Fruit fly (Drosophila melanogaster) whole organism, wandering third instar larva: ENCODE measurements around the gene CG18132.
A peak's percentile ranks its signal among the peaks of the same experiment; 100 is the strongest.

Experiments used
- Abd-B ChIP-seq: fragments of >200 bp; optimal IDR thresholded peaks from 2 replicates; lab custom pipeline; 2017; ENCODE audit warnings: missing biosample characterization, missing genetic modification characterization
- CrebA ChIP-seq: fragments of 200-800 bp; sonication (Bioruptor generic); optimal IDR thresholded peaks from 2 replicates; lab custom pipeline; 2016; ENCODE audit warnings: missing biosample characterization, mild to moderate bottlenecking, missing genetic modification characterization, borderline replicate concordance
- Dfd ChIP-seq: fragments of >200 bp; optimal IDR thresholded peaks from 2 replicates; lab custom pipeline; 2017; ENCODE audit warnings: missing biosample characterization, missing genetic modification characterization
- Dif ChIP-seq: fragments of 200-275, 200-300 bp; sonication (Bioruptor generic); optimal IDR thresholded peaks from 2 replicates; lab custom pipeline; 2018; ENCODE audit warnings: missing biosample characterization, missing genetic modification characterization; ENCODE audit not compliant: partially characterized antibody
- GATAd ChIP-seq: sonication (Bioruptor generic); optimal IDR thresholded peaks from 2 replicates; lab custom pipeline; 2016; ENCODE audit warnings: missing biosample characterization, missing genetic modification characterization
- HLH106 ChIP-seq: fragments of 200-800 bp; optimal IDR thresholded peaks from 3 replicates; lab custom pipeline; 2019; ENCODE audit warnings: missing biosample characterization, mild to moderate bottlenecking, missing genetic modification characterization, moderate library complexity
- Hnf4 ChIP-seq: fragments of 200-800 bp; sonication (Bioruptor generic); optimal IDR thresholded peaks from 2 replicates; lab custom pipeline; 2016; ENCODE audit warnings: missing biosample characterization, mild to moderate bottlenecking, missing genetic modification characterization
- Hr78 ChIP-seq: fragments of >200 bp; optimal IDR thresholded peaks from 2 replicates; lab custom pipeline; 2017; ENCODE audit warnings: missing biosample characterization, missing genetic modification characterization
- Hr83 ChIP-seq: fragments of 200-300 bp; sonication (Bioruptor generic); optimal IDR thresholded peaks from 2 replicates; lab custom pipeline; 2016; ENCODE audit warnings: missing biosample characterization, mild to moderate bottlenecking, missing genetic modification characterization, moderate library complexity; ENCODE audit not compliant: poor library complexity, severe bottlenecking
- Jra ChIP-seq: sonication (Bioruptor generic); optimal IDR thresholded peaks from 2 replicates; lab custom pipeline; 2016; ENCODE audit warnings: missing biosample characterization, missing genetic modification characterization
- N ChIP-seq: fragments of >200 bp; optimal IDR thresholded peaks from 2 replicates; lab custom pipeline; 2018; ENCODE audit warnings: missing biosample characterization, missing external identifiers, missing genetic modification characterization
- OdsH ChIP-seq: fragments of 200-800 bp; sonication (Bioruptor generic); optimal IDR thresholded peaks from 2 replicates; lab custom pipeline; 2016; ENCODE audit warnings: missing biosample characterization, mild to moderate bottlenecking, missing genetic modification characterization
- Rel ChIP-seq, 2 experiments: fragments of 200-800 bp; sonication (Bioruptor generic) in 1 of 2; optimal IDR thresholded peaks; 2 replicates in 1 of 2; 3 replicates in 1 of 2; lab custom pipeline; 2016 to 2019; ENCODE audit warnings: mild to moderate bottlenecking in 2 of 2, missing biosample characterization in 2 of 2, missing genetic modification characterization in 2 of 2, moderate library complexity in 1 of 2
- Sp1 ChIP-seq: fragments of 200-800 bp; sonication (Bioruptor generic); optimal IDR thresholded peaks from 3 replicates; lab custom pipeline; 2019; ENCODE audit warnings: missing biosample characterization, mild to moderate bottlenecking, missing genetic modification characterization, moderate library complexity
- Vsx2 ChIP-seq: fragments of 200-300, 225-300 bp; sonication (Bioruptor generic); optimal IDR thresholded peaks from 2 replicates; lab custom pipeline; 2018; ENCODE audit warnings: missing biosample characterization, missing genetic modification characterization; ENCODE audit not compliant: partially characterized antibody
- br ChIP-seq: fragments of 200-800 bp; sonication (Bioruptor generic); optimal IDR thresholded peaks from 2 replicates; lab custom pipeline; 2016; ENCODE audit warnings: missing biosample characterization, missing genetic modification characterization
- brk ChIP-seq: fragments of 200-800 bp; sonication (Bioruptor generic); optimal IDR thresholded peaks from 2 replicates; lab custom pipeline; 2016; ENCODE audit warnings: missing biosample characterization, mild to moderate bottlenecking, missing genetic modification characterization
- dl ChIP-seq, 2 experiments: fragments of 175-275, 200-275 bp in 1 of 2; fragments of 200-275 bp in 1 of 2; sonication (Bioruptor generic); optimal IDR thresholded peaks; lab custom pipeline; 2018; ENCODE audit warnings: mild to moderate bottlenecking in 2 of 2, missing biosample characterization in 2 of 2, missing genetic modification characterization in 2 of 2, moderate library complexity in 2 of 2; ENCODE audit not compliant: partially characterized antibody in 2 of 2, insufficient read depth in 1 of 2
- dmrt93B ChIP-seq: fragments of 200-800 bp; sonication (Bioruptor generic); optimal IDR thresholded peaks from 2 replicates; lab custom pipeline; 2018; ENCODE audit warnings: missing biosample characterization, mild to moderate bottlenecking, missing genetic modification characterization
- dsf ChIP-seq: sonication (Bioruptor generic); optimal IDR thresholded peaks from 2 replicates; lab custom pipeline; 2016; ENCODE audit warnings: missing biosample characterization, missing genetic modification characterization, borderline replicate concordance
- ey ChIP-seq: fragments of 200-800 bp; sonication (Bioruptor generic); optimal IDR thresholded peaks from 2 replicates; lab custom pipeline; 2016; ENCODE audit warnings: missing biosample characterization, missing genetic modification characterization
- foxo ChIP-seq, 2 experiments: fragments of 200-800 bp; sonication (Bioruptor generic); optimal IDR thresholded peaks; 2 replicates in 1 of 2; 3 replicates in 1 of 2; lab custom pipeline; 2016 to 2017; ENCODE audit warnings: missing biosample characterization in 2 of 2, missing genetic modification characterization in 2 of 2
- fru ChIP-seq: fragments of 200-800 bp; sonication (Bioruptor generic); optimal IDR thresholded peaks from 3 replicates; lab custom pipeline; 2016; ENCODE audit warnings: missing biosample characterization, mild to moderate bottlenecking, missing genetic modification characterization
- h ChIP-seq: fragments of 200-800 bp; sonication (Bioruptor generic); optimal IDR thresholded peaks from 3 replicates; lab custom pipeline; 2016; ENCODE audit warnings: missing biosample characterization, mild to moderate bottlenecking, missing genetic modification characterization
- lola ChIP-seq: fragments of >200 bp; optimal IDR thresholded peaks from 2 replicates; lab custom pipeline; 2017; ENCODE audit warnings: missing biosample characterization, missing genetic modification characterization
- pan ChIP-seq: fragments of >200 bp; optimal IDR thresholded peaks from 2 replicates; lab custom pipeline; 2017
- sage ChIP-seq: fragments of 200-800 bp; sonication (Bioruptor generic); optimal IDR thresholded peaks from 2 replicates; lab custom pipeline; 2016; ENCODE audit warnings: missing biosample characterization, mild to moderate bottlenecking, missing genetic modification characterization
- sv ChIP-seq: fragments of 200-800 bp; sonication (Bioruptor generic); optimal IDR thresholded peaks from 3 replicates; lab custom pipeline; 2016; ENCODE audit warnings: missing biosample characterization, missing genetic modification characterization
- tai ChIP-seq: sonication (Bioruptor generic); optimal IDR thresholded peaks from 2 replicates; lab custom pipeline; 2016; ENCODE audit warnings: missing biosample characterization, missing genetic modification characterization
- usp ChIP-seq: fragments of >200 bp; optimal IDR thresholded peaks from 2 replicates; lab custom pipeline; 2017; ENCODE audit warnings: missing biosample characterization, missing genetic modification characterization
- woc ChIP-seq: sonication (Bioruptor generic); optimal IDR thresholded peaks from 2 replicates; lab custom pipeline; 2016; ENCODE audit warnings: missing biosample characterization, mild to moderate bottlenecking, missing genetic modification characterization

Gene CG18132

dm6 chr2L:1554954-1555353, 37.7 kb upstream of the CG18132 start, which contains the start of gene haf:
TSS of gene haf (plus strand) at chr2L:1555129.
- peak; percentile 7 for TF ChIP-seq HLH106
- TF ChIP-seq ey (GFP tag; lab: Kevin White, UChicago): no peak
- TF ChIP-seq fru (GFP tag; lab: Kevin White, UChicago): peak; percentile 32
- TF ChIP-seq, all 38 proteins: peak for 2

- no peak for TF ChIP-seq Dif (GFP tag; lab: Kevin White, UChicago)
These were observed 30.6 kb upstream of the CG18132 start for dm6 chr2L:1547860-1548259.

dm6 chr2L:1538132-1538531, 20.9 kb upstream of the CG18132 start:
- TF ChIP-seq Vsx2 (GFP tag; lab: Kevin White, UChicago): no peak
- TF ChIP-seq foxo (GFP tag; optimal IDR thresholded peaks at IDR 0.05; lab: Kevin White, UChicago): peak in 1 of 2 experiments; percentile 7
- TF ChIP-seq Dif (GFP tag; lab: Kevin White, UChicago): no peak

- no peak for TF ChIP-seq sv
- TF ChIP-seq Hr78 (GFP tag; lab: Kevin White, UChicago): no peak
- TF ChIP-seq Dif (GFP tag; lab: Kevin White, UChicago): no peak
- TF ChIP-seq brk (GFP tag; lab: Kevin White, UChicago): no peak
These were observed 18.0 kb upstream of the CG18132 start for dm6 chr2L:1535231-1535630.

dm6 chr2L:1522397-1522796, 5.1 kb upstream of the CG18132 start, which contains the start of gene Or22b:
TSS of gene Or22b (plus strand) at chr2L:1522697.
- TF ChIP-seq pan (lab: Kevin White, UChicago) (no peak), dmrt93B (no peak), dl (GFP tag; optimal IDR thresholded peaks at IDR 0.05; lab: Kevin White, UChicago; ENCODE audit: insufficient read depth in 1 of 2, partially characterized antibody in 2 of 2) (no peak), usp (GFP tag; lab: Kevin White, UChicago) (no peak), br (GFP tag; lab: Kevin White, UChicago) (no peak), tai (GFP tag; lab: Kevin White, UChicago) (no peak), brk (GFP tag; lab: Kevin White, UChicago) (no peak), Dfd (GFP tag; lab: Kevin White, UChicago) (no peak), Rel (GFP tag; optimal IDR thresholded peaks at IDR 0.05; lab: Kevin White, UChicago) (no peak), Rel (tag; optimal IDR thresholded peaks at IDR 0.05; lab: Kevin White, UChicago) (no peak), fru (GFP tag; lab: Kevin White, UChicago) (no peak), Hr78 (GFP tag; lab: Kevin White, UChicago) (no peak), N (GFP tag; lab: Kevin White, UChicago) (no peak), foxo (GFP tag; optimal IDR thresholded peaks at IDR 0.05; lab: Kevin White, UChicago) (no peak), CrebA (GFP tag; lab: Kevin White, UChicago) (no peak), GATAd (GFP tag; lab: Kevin White, UChicago) (no peak), Dif (GFP tag; lab: Kevin White, UChicago) (no peak), dsf (GFP tag; lab: Kevin White, UChicago) (no peak), sage (GFP tag; lab: Kevin White, UChicago) (no peak), Jra (GFP tag; lab: Kevin White, UChicago) (no peak)
- TF ChIP-seq, all 38 proteins: peak for 0

dm6 chr2L:1520191-1520590, 2.9 kb upstream of the CG18132 start, which contains the start of gene Or22a:
TSS of gene Or22a (plus strand) at chr2L:1520491.
- TF ChIP-seq dsf (GFP tag; lab: Kevin White, UChicago) (no peak), foxo (GFP tag; optimal IDR thresholded peaks at IDR 0.05; lab: Kevin White, UChicago) (no peak), dl (GFP tag; optimal IDR thresholded peaks at IDR 0.05; lab: Kevin White, UChicago; ENCODE audit: insufficient read depth in 1 of 2, partially characterized antibody in 2 of 2) (no peak), N (GFP tag; lab: Kevin White, UChicago) (no peak), Sp1 (no peak), ey (GFP tag; lab: Kevin White, UChicago) (no peak), usp (GFP tag; lab: Kevin White, UChicago) (no peak), sv (no peak), Dfd (GFP tag; lab: Kevin White, UChicago) (no peak), Dif (GFP tag; lab: Kevin White, UChicago) (no peak), Abd-B (GFP tag; lab: Kevin White, UChicago) (no peak), Hr78 (GFP tag; lab: Kevin White, UChicago) (no peak), dmrt93B (no peak), Hnf4 (GFP tag; lab: Kevin White, UChicago) (no peak), woc (no peak), h (GFP tag; lab: Kevin White, UChicago) (no peak), lola (GFP tag; lab: Kevin White, UChicago) (no peak), CrebA (GFP tag; lab: Kevin White, UChicago) (no peak), OdsH (GFP tag; lab: Kevin White, UChicago) (no peak), Hr83 (GFP tag; lab: Kevin White, UChicago) (no peak)
